Fruit fly (Drosophila melanogaster) ovary, adult (tissue): ENCODE measurements around the gene CG13028.
"Not testable (repeated sequence)": the region's sequence is repeated elsewhere in the genome, so short reads cannot be mapped to it uniquely, and the experiment has no call there.

Source experiments
- CG17801 ChIP-seq: fragments of 200-800 bp; optimal IDR thresholded peaks from 2 replicates; lab custom pipeline; 2019; ENCODE audit warnings: missing biosample characterization, mild to moderate bottlenecking, missing genetic modification characterization, moderate library complexity; ENCODE audit not compliant: partially characterized antibody

CG13028 gene

DNA sequence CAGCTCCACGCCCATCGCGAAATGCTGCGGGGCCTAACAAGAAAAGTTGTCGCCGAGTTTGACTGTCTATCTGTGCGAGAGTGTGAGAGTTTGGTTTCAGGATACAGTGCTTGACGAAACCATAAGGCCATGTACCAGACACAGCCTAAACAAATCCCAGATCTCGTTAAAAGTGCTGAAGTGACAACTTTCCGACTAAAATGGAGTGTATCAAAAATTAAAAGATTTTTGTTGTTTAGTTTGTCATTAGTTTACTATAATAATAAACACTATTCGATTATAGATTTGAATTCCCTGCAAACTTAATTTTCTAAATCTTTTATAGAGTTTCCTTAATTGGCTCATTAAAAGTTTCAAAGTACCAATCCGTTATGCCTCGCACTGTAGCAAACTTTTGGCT lies 29.4 kb upstream of the CG13028 start:
- no peak for TF ChIP-seq CG17801 (GFP tag; lab: Kevin White, UChicago)

DNA sequence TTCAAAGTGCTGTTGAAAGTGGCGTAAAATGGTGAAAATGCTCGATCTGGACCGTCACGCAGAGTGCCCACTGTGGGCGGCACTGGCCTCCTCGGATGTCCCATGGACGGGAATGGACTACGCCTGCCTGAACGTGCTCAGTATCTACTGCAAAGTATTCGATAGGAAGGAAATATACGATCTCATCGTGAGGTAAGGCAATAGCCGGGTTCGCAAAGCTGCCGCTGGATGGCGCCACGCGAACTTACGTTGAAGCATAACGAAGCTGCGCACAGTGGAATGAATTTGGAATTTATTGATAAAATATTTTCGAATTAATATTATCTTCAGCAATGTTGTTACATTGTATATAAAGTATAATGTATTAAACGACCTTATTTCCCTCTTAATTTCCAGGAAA lies 26.6 kb upstream of the CG13028 start:
- TF ChIP-seq CG17801 (GFP tag; lab: Kevin White, UChicago): no peak

DNA sequence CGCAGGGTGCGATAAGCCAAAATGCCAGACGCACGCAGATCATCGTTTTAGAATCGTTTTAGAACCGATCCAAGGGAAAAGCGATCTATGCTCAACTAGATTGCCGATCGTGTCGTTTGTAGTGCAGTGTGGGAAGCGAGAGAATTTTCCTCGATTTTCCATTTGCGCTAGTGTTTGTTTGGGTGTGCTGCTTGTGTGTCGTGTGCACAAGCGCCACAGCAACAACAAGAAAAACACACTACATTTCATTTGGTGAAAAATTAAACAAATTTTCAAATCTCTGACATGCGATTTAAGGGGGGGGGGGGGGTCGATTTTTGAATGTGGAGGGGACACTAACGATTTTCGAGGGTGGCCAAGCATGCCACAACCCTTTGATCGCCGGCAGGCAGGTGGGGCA lies 12.6 kb upstream of the CG13028 start:
- TF ChIP-seq CG17801 (GFP tag; lab: Kevin White, UChicago): no peak

DNA sequence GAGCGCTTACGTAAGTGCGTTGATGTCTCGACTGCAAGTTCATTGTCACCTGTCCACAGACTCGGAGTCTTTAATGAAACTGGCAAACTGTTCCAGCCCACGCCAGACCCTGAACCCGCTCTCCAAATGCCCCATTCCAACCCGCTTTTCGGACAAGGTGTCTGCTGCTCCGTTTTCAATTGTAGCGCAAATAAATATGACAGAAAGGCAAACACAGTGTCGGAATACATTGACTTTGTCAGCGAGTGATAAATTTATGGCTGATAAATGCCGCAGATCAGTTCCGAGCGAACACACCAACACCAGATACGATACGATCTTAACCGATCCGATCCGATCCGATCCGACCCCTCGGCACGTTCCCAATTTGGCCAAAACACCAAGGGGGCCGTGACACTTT lies 8.9 kb upstream of the CG13028 start:
- no peak for TF ChIP-seq CG17801 (GFP tag; lab: Kevin White, UChicago)

DNA sequence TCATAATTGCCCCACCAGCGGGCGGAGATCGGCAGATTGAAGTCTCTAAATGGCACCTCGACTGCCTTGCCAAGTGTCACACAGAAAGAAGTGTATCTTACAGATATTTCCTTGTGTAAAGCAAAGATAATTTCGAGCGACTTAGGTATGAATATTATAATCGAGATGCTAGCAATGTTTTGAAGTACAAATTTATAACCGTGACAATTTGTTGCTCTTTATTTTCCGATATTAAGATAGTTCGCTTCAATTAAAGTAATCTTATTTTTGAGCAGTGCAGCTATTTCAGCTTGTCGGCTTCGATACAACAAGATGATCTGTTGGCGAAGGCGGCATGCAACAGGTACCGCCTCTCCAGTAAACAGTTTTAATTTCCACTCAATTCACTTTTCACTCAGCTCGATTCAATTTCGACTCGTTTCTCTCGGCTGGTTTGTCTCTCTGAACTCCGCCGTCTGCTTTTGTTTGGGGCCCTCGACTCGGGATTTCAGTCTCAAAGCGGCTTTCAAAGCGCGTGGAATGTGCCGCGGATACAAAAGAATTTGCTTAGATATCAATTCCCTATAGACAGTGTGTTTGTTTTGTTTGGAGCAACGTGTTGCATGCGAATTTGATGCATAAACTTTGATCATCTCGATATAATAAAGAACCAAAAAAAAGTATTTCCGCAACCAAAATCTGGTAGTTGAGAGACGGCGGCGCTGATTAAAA lies 7.1 kb upstream of the CG13028 start:
- TF ChIP-seq CG17801 (GFP tag; lab: Kevin White, UChicago): peak; percentile 25

DNA sequence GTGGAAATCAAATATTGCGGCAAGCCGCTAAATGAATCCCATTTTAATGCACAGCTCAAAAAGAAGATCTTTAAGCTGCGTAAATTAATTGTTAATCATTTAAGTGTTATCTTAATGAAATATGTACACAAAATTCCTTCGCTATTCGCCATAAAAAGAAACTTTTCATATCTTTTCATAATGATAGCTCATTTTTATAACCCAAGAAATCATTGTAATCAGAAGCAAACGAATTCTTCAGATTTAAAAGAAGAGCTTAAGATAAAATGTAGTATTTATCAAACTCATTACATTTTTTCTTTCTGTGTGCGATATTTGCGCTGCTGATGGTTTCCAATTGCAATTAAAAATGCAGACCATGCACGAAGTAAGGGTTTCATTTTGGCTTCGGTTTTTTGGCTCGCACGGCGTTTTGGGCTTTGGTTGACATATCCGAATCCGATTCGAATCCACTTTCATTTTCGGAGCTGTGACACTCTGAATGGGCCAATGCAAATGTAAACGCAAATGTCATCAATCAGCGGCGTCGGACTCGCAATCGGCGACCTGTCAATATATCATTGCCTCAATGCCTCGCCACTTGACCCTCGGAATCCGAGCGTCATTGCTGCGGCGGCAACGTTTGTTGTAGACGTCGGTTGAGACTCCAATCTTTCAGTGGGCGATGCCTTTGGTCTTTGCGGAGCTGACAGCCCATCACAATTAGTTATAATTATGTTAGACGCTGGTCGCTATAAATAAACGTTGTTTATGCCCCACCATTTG lies 5.5 kb upstream of the CG13028 start:
- TF ChIP-seq CG17801 (GFP tag; lab: Kevin White, UChicago): no peak

DNA sequence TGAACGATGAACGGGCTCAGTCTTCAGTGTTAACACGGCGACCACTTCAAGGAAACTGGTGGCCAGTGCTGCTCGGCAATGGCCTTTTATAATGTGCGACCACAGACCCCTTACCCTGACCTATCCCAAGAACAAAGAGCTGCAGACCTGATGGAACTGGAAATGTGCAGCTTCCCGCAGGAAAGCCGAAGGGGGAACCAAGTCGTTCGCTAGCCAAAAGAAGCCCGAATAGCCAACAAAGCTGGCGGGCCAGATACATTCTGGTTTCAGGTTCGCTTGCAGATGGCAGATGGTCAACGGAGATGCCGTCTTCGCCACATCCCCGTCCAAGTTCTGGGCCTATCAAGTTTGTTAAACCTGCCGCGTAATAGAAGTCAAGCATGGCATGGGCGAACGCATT lies 4.3 kb downstream of the CG13028 start, which contains the start of gene CG13023:
TSS of gene CG13023 (minus strand) at position 60 of the 400 bp plus-strand sequence.
- no peak for TF ChIP-seq CG17801 (GFP tag; lab: Kevin White, UChicago)

DNA sequence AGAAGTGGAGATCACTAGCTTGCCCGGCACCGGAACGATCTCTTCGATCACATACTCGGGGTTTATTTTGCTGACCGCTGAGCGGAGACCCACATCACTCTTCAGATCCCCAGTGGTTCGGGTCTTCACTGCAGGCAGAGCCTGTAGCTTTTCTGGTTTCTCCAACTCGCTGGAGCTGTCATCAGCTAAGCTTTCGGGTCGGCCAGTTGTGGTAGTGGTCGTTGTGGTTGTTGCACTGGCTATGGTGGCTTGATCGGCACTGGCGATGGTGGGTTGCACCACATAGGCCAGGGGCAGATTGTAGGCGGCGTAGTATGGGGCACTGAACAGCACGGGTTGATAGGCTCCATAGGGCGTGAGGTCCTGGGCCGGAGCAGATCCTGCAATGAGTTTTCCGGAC lies 7.5 kb downstream of the CG13028 start:
- no peak for TF ChIP-seq CG17801 (GFP tag; lab: Kevin White, UChicago)

DNA sequence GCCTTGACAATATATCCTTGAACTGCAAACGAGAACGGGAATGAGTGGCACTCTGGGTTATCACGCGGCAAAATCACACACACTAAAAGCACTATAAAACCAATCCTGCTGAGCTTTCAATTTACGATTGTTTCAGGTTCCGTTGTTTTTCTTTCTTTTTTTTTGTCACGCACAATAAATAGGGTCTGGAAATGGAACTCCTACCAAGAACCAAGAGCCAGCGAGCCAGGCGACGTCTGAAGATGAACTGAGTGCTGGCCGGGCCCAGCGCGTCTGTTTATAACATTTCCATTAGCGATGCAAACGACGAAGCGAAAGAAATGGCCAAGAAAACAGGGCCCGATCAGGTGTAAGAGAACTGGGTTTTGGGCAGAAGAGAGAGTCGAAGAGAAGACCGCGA lies 12.2 kb downstream of the CG13028 start, which contains the start of gene CG11905:
TSS of gene CG11905 (minus strand) at position 253 of the 400 bp plus-strand sequence.
- TF ChIP-seq CG17801 (GFP tag; lab: Kevin White, UChicago): no peak

DNA sequence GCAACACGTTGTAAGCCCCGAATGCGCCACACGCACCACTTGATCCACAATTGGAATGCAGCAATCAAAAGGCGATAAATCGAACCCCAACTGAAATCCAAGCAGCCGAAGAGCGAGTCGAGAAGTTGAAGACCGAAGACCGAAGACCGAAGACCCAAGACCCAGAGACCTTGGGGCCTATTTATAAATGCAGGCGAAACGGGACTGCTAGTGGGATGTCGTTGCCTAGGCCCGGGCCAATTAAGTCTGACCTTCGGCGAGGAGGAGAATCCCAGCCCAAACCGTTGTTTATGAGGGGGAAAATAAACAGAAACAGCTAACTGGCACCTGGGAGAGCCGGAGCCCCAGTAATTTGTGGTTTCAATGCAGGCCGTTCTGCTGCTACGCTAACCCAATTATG lies 13.6 kb downstream of the CG13028 start:
- TF ChIP-seq CG17801 (GFP tag; lab: Kevin White, UChicago): no peak

DNA sequence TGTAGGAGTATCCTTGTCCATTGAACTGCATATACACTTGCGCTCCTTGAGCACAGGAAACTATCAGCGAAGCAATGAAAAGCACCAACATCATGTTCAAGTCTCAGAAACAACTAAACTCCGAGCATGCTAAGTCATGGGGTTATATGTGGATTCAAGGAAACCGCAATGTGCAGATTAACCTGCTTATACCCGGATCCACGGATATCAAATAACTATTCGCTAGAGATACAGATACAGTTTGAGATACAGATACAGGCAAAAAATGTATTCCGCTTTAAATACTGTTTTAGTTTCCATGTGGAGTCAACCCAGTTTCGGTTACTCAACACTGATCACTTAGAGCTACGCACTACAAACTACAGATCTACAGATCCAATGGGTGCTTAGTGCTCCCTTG lies 15.8 kb downstream of the CG13028 start, which contains the start of gene CG13022:
TSS of gene CG13022 (minus strand) at position 101 of the 400 bp plus-strand sequence.
- no peak for TF ChIP-seq CG17801 (GFP tag; lab: Kevin White, UChicago)

DNA sequence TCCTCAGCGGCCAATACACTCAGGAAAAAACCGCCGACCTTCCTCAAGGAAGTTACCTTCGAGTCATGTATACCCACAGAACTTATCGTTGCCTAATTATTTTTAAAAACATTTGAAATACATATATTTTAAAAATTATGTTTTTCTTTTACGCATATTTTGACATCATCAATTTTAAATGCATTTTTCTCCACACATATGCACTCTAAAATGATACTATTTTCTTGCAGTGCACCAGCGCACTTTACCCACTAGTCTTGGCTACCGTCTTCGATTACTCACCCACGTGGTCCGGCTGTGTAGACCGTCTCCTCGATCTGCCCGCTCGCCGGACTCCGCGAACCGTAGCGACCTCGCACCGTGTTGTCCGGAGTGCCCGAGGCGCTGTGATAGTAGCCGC lies 18.3 kb downstream of the CG13028 start:
- TF ChIP-seq CG17801 (GFP tag; lab: Kevin White, UChicago): no peak

DNA sequence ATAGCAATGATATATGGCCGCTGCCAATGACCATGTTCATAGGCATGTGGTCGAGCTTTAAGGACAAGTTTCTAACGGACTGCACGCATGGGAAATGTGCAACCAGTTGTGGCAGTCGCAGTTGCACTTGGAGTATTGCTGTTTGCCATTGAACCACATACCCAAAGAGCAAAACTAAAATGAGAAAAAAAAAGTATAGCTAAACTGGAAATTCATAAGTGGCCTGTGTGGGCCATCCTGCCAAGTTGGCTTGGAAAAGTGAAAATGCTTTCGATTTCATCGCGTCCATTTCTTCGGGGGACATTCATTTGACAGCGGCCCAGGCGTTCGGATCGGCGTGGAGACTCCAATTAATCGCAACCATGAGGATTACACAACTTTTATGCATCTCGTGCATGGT lies 21.0 kb downstream of the CG13028 start, which contains the start of gene Obp73a:
TSS of gene Obp73a (plus strand) at position 301 of the 400 bp plus-strand sequence.
- no peak for TF ChIP-seq CG17801 (GFP tag; lab: Kevin White, UChicago)

DNA sequence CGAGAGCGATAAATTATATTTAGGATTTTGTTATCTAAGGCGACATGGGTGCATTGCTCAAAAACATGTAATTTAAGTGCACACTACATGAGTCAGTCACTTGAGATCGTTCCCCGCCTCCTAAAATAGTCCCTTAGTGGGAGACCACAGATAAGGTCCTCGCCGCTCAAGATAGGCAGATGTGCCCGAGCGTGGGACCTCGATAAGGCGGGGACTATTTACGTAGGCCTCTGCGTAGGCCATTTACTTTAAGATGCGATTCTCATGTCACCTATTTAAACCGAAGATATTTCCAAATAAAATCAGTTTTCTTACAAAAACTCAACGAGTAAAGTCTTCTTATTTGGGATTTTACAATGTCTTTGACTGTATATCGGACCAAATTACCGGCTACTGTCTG lies 31.5 kb downstream of the CG13028 start, which contains the start of gene Ogdh:
TSS of gene Ogdh (plus strand) at position 301 of the 400 bp plus-strand sequence.
- not testable (repeated sequence) for TF ChIP-seq CG17801 (GFP tag; lab: Kevin White, UChicago)

DNA sequence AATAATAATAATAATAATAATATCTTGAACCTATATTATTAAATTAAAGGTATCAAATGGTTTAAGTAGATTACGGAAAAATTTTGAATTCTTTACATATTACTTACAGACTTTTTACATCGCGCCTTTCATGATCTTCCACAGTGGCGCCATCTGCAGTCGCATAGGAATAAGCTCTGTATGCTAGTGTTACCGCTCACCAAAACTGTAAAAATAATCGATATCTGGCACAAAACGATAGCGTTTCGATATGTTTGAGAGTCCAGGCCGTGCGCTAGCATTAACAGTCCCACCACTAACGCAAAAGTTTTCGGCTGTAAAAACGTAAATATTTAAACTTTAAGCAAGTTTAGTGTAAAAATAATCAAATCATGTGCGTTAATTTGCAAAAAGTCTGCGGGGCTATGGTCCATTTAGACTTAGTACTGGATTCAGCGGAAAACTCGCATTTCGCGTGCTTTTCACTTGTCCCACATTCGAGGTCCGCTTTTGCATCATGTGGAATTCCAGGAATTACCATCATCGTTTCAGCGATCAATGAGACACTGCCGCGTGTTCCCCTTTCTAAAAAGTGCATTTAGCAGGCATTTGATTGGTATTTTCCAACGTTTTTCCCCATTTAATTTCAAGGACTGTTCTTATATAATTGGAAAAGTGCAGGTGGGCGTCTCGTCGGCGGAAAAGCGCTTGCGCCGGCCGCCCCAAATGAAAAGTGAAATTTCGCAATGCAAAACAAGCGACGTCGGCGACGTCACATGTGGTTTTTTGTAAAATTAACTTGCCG lies 32.4 kb downstream of the CG13028 start:
- peak; percentile 48 for TF ChIP-seq CG17801 (GFP tag; lab: Kevin White, UChicago)
